Fruit fly (Drosophila melanogaster) whole organism, embryonic: Measurements from ENCODE around the gene Mccc1.

Experiments used
- CG10431 ChIP-seq: fragments of 200-800 bp; sonication (Bioruptor generic); optimal IDR thresholded peaks from 3 replicates; lab custom pipeline; 2018; ENCODE audit warnings: missing biosample characterization, mild to moderate bottlenecking, missing genetic modification characterization
- CG11504 ChIP-seq: fragments of 200-800 bp; sonication (Bioruptor generic); optimal IDR thresholded peaks from 3 replicates; lab custom pipeline; 2019; ENCODE audit warnings: missing biosample characterization, mild to moderate bottlenecking, missing genetic modification characterization, moderate library complexity
- CG13123 ChIP-seq: fragments of 200-800 bp; sonication (Bioruptor generic); optimal IDR thresholded peaks from 2 replicates; lab custom pipeline; 2016; ENCODE audit warnings: missing biosample characterization, missing genetic modification characterization
- CG15514 ChIP-seq: fragments of 200-800 bp; sonication (Bioruptor generic); optimal IDR thresholded peaks from 3 replicates; lab custom pipeline; 2017; ENCODE audit warnings: missing biosample characterization, missing genetic modification characterization, mild to moderate bottlenecking, moderate library complexity, missing genetic modification reagents
- CG17568 ChIP-seq: fragments of 200-800 bp; sonication (Bioruptor generic); optimal IDR thresholded peaks from 2 replicates; lab custom pipeline; 2018; ENCODE audit warnings: missing biosample characterization, mild to moderate bottlenecking, missing genetic modification characterization, moderate library complexity
- CG18599 ChIP-seq: fragments of 200-800 bp; sonication (Bioruptor generic); optimal IDR thresholded peaks from 3 replicates; lab custom pipeline; 2017; ENCODE audit warnings: missing biosample characterization, missing genetic modification characterization, mild to moderate bottlenecking, moderate library complexity, missing genetic modification reagents
- CG18619 ChIP-seq: fragments of 200-800 bp; sonication (Bioruptor generic); optimal IDR thresholded peaks from 3 replicates; lab custom pipeline; 2017; ENCODE audit warnings: missing biosample characterization, mild to moderate bottlenecking, missing genetic modification characterization
- CG2889 ChIP-seq: fragments of 200-800 bp; sonication (Bioruptor generic); IDR thresholded peaks from 3 replicates; pipeline ENCODE4 v1.3.6; 2022; ENCODE audit warnings: missing biosample characterization, missing genetic modification characterization
- CG30403 ChIP-seq: fragments of 200-800 bp; sonication (Bioruptor generic); optimal IDR thresholded peaks from 3 replicates; lab custom pipeline; 2016; ENCODE audit warnings: missing biosample characterization, missing genetic modification characterization
- CG6683 ChIP-seq: fragments of 200-800 bp; sonication (Bioruptor generic); optimal IDR thresholded peaks from 2 replicates; lab custom pipeline; 2017; ENCODE audit warnings: missing biosample characterization, mild to moderate bottlenecking, missing genetic modification characterization, missing genetic modification reagents
- CG7786 ChIP-seq: fragments of 200-800 bp; sonication (Bioruptor generic); optimal IDR thresholded peaks from 2 replicates; lab custom pipeline; 2016; ENCODE audit warnings: missing biosample characterization, missing genetic modification characterization
- CG7987 ChIP-seq: fragments of 200-800 bp; sonication (Bioruptor generic); optimal IDR thresholded peaks from 2 replicates; lab custom pipeline; 2018; ENCODE audit warnings: missing biosample characterization, mild to moderate bottlenecking, missing genetic modification characterization, moderate library complexity
- CG8290 ChIP-seq, 3 experiments: fragments of 200-800 bp; sonication (Bioruptor generic); optimal IDR thresholded peaks; 2 replicates each; lab custom pipeline; 2016 to 2019; ENCODE audit warnings: missing biosample characterization in 3 of 3, missing genetic modification characterization in 3 of 3, mild to moderate bottlenecking in 2 of 3, moderate library complexity in 1 of 3
- CG8765 ChIP-seq: fragments of 200-800 bp; sonication (Bioruptor generic); IDR thresholded peaks from 2 replicates; pipeline ENCODE4 v1.3.6; 2022; ENCODE audit warnings: missing biosample characterization, missing genetic modification characterization
- CG9215 ChIP-seq: fragments of 200-800 bp; sonication (Bioruptor generic); IDR thresholded peaks from 2 replicates; pipeline ENCODE4 v1.3.6; 2022; ENCODE audit warnings: missing biosample characterization, missing genetic modification characterization
- CG9797 ChIP-seq: fragments of 200-800 bp; sonication (Bioruptor generic); optimal IDR thresholded peaks from 3 replicates; lab custom pipeline; 2018; ENCODE audit warnings: missing biosample characterization, mild to moderate bottlenecking, missing genetic modification characterization
- CG9817 ChIP-seq: fragments of 200-800 bp; sonication (Bioruptor generic); optimal IDR thresholded peaks from 2 replicates; lab custom pipeline; 2018; ENCODE audit warnings: missing biosample characterization, mild to moderate bottlenecking, missing genetic modification characterization, moderate library complexity
- CTCF ChIP-seq: fragments of 200-800 bp; sonication (Bioruptor generic); optimal IDR thresholded peaks from 2 replicates; lab custom pipeline; 2017; ENCODE audit warnings: missing biosample characterization, mild to moderate bottlenecking, missing genetic modification characterization, moderate library complexity
- E2f2 ChIP-seq: fragments of 200-800 bp; sonication (Bioruptor generic); IDR thresholded peaks from 2 replicates; pipeline ENCODE4 v1.3.6; 2022; ENCODE audit warnings: missing biosample characterization, missing genetic modification characterization
- Ets97D ChIP-seq: fragments of 200-800 bp; sonication (Bioruptor generic); optimal IDR thresholded peaks from 3 replicates; lab custom pipeline; 2016; ENCODE audit warnings: missing biosample characterization, missing genetic modification characterization
- HLH3B ChIP-seq: fragments of 200-800 bp; sonication (Bioruptor generic); IDR thresholded peaks from 2 replicates; pipeline ENCODE4 v1.3.6; 2022; ENCODE audit warnings: missing biosample characterization, missing genetic modification characterization
- MBD-R2 ChIP-seq: fragments of 200-800 bp; sonication (Bioruptor generic); IDR thresholded peaks from 2 replicates; pipeline ENCODE4 v1.3.6; 2022; ENCODE audit warnings: missing biosample characterization, missing genetic modification characterization
- Med ChIP-seq: fragments of 200-800 bp; sonication (Bioruptor generic); peaks from one replicate; lab custom pipeline; 2016; ENCODE audit warnings: missing biosample characterization, missing genetic modification characterization, mild to moderate bottlenecking, inconsistent platforms, moderate library complexity
- Optix ChIP-seq: fragments of 200-800 bp; sonication (Bioruptor generic); IDR thresholded peaks from 3 replicates; pipeline ENCODE4 v1.3.6; 2022; ENCODE audit warnings: missing biosample characterization, missing genetic modification characterization
- Pdp1 ChIP-seq, 2 experiments: fragments of 200-800 bp; sonication (Bioruptor generic); optimal IDR thresholded peaks; 3 replicates each; lab custom pipeline; 2016; ENCODE audit warnings: missing biosample characterization in 2 of 2, missing genetic modification characterization in 2 of 2, mild to moderate bottlenecking in 1 of 2, moderate library complexity in 1 of 2
- Side ChIP-seq: fragments of 200-800 bp; sonication (Bioruptor generic); optimal IDR thresholded peaks from 2 replicates; lab custom pipeline; 2016; ENCODE audit warnings: missing biosample characterization, missing genetic modification characterization
- Spps ChIP-seq: fragments of 200-800 bp; sonication (Bioruptor generic); optimal IDR thresholded peaks from 2 replicates; lab custom pipeline; 2018; ENCODE audit warnings: missing biosample characterization, mild to moderate bottlenecking, missing genetic modification characterization
- Sry-β ChIP-seq: fragments of 200-800 bp; sonication (Bioruptor generic); optimal IDR thresholded peaks from 2 replicates; lab custom pipeline; 2018; ENCODE audit warnings: missing biosample characterization, mild to moderate bottlenecking, missing genetic modification characterization, moderate library complexity
- Sry-δ ChIP-seq: fragments of 200-800 bp; sonication (Bioruptor generic); optimal IDR thresholded peaks from 2 replicates; lab custom pipeline; 2016; ENCODE audit warnings: missing biosample characterization, missing genetic modification characterization
- TFAM ChIP-seq: fragments of 200-800 bp; sonication (Bioruptor generic); optimal IDR thresholded peaks from 2 replicates; lab custom pipeline; 2017; ENCODE audit warnings: missing biosample characterization, missing genetic modification characterization, inconsistent platforms
- Taf1 ChIP-seq: fragments of 200-800 bp; sonication (Bioruptor generic); IDR thresholded peaks from 2 replicates; pipeline ENCODE4 v1.3.6; 2022; ENCODE audit warnings: missing biosample characterization, missing genetic modification characterization
- ab ChIP-seq: fragments of 200-800 bp; sonication (Bioruptor generic); optimal IDR thresholded peaks from 2 replicates; lab custom pipeline; 2016; ENCODE audit warnings: missing biosample characterization, missing genetic modification characterization
- dpn ChIP-seq, 2 experiments: fragments of 200-800 bp; sonication (Bioruptor generic); optimal IDR thresholded peaks; 3 replicates each; lab custom pipeline; 2016; ENCODE audit warnings: missing biosample characterization in 2 of 2, missing genetic modification characterization in 2 of 2
- ems ChIP-seq: fragments of 200-800 bp; sonication (Bioruptor generic); optimal IDR thresholded peaks from 3 replicates; lab custom pipeline; 2016; ENCODE audit warnings: missing biosample characterization, missing genetic modification characterization
- fd96Cb ChIP-seq: fragments of 200-800 bp; sonication (Bioruptor generic); optimal IDR thresholded peaks from 2 replicates; lab custom pipeline; 2018; ENCODE audit warnings: missing biosample characterization, mild to moderate bottlenecking, missing genetic modification characterization, moderate library complexity
- ftz-f1 ChIP-seq: fragments of 200-800 bp; sonication (Bioruptor generic); optimal IDR thresholded peaks from 2 replicates; lab custom pipeline; 2016; ENCODE audit warnings: missing biosample characterization, missing genetic modification characterization
- grn ChIP-seq: fragments of 200-800 bp; sonication (Bioruptor generic); optimal IDR thresholded peaks from 3 replicates; lab custom pipeline; 2017; ENCODE audit warnings: missing biosample characterization, missing genetic modification characterization
- hbn ChIP-seq: fragments of 200-800 bp; sonication (Bioruptor generic); IDR thresholded peaks from 2 replicates; pipeline ENCODE4 v1.3.6; 2022; ENCODE audit warnings: missing biosample characterization, missing genetic modification characterization; ENCODE audit not compliant: partially characterized antibody
- lbe ChIP-seq: fragments of 200-800 bp; sonication (Bioruptor generic); optimal IDR thresholded peaks from 2 replicates; lab custom pipeline; 2016; ENCODE audit warnings: missing biosample characterization, mild to moderate bottlenecking, missing genetic modification characterization
- otp ChIP-seq: fragments of 200-800 bp; sonication (Bioruptor generic); IDR thresholded peaks from 3 replicates; pipeline ENCODE4, ENCODE4 v1.3.6; 2022; ENCODE audit warnings: missing biosample characterization, missing genetic modification characterization
- p53 ChIP-seq: fragments of 200-800 bp; sonication (Bioruptor generic); optimal IDR thresholded peaks from 2 replicates; lab custom pipeline; 2016; ENCODE audit warnings: missing biosample characterization, missing genetic modification characterization
- pita ChIP-seq: fragments of 200-800 bp; sonication (Bioruptor generic); optimal IDR thresholded peaks from 2 replicates; lab custom pipeline; 2017; ENCODE audit warnings: missing biosample characterization, mild to moderate bottlenecking, missing genetic modification characterization
- pzg ChIP-seq: fragments of 200-800 bp; sonication (Bioruptor generic); optimal IDR thresholded peaks from 3 replicates; lab custom pipeline; 2018; ENCODE audit warnings: missing biosample characterization, mild to moderate bottlenecking, missing genetic modification characterization, moderate library complexity
- scrt ChIP-seq: fragments of 200-800 bp; sonication (Bioruptor generic); optimal IDR thresholded peaks from 2 replicates; lab custom pipeline; 2018; ENCODE audit warnings: missing biosample characterization, mild to moderate bottlenecking, missing genetic modification characterization, moderate library complexity
- sens ChIP-seq: fragments of 200-800 bp; sonication (Bioruptor generic); peaks from one replicate; lab custom pipeline; 2016; ENCODE audit warnings: missing biosample characterization, missing genetic modification characterization
- tna ChIP-seq: fragments of 200-800 bp; sonication (Bioruptor generic); IDR thresholded peaks from 2 replicates; pipeline ENCODE4 v1.3.6; 2022; ENCODE audit warnings: missing biosample characterization, missing genetic modification characterization; ENCODE audit not compliant: partially characterized antibody
- trem ChIP-seq: fragments of 200-800 bp; optimal IDR thresholded peaks from 3 replicates; lab custom pipeline; 2019; ENCODE audit warnings: missing biosample characterization, mild to moderate bottlenecking, missing genetic modification characterization, moderate library complexity
- wor ChIP-seq: fragments of 200-800 bp; sonication (Bioruptor generic); IDR thresholded peaks from 2 replicates; pipeline ENCODE4 v1.3.6; 2022; ENCODE audit warnings: missing biosample characterization, missing genetic modification characterization

Mccc1 gene

DNA sequence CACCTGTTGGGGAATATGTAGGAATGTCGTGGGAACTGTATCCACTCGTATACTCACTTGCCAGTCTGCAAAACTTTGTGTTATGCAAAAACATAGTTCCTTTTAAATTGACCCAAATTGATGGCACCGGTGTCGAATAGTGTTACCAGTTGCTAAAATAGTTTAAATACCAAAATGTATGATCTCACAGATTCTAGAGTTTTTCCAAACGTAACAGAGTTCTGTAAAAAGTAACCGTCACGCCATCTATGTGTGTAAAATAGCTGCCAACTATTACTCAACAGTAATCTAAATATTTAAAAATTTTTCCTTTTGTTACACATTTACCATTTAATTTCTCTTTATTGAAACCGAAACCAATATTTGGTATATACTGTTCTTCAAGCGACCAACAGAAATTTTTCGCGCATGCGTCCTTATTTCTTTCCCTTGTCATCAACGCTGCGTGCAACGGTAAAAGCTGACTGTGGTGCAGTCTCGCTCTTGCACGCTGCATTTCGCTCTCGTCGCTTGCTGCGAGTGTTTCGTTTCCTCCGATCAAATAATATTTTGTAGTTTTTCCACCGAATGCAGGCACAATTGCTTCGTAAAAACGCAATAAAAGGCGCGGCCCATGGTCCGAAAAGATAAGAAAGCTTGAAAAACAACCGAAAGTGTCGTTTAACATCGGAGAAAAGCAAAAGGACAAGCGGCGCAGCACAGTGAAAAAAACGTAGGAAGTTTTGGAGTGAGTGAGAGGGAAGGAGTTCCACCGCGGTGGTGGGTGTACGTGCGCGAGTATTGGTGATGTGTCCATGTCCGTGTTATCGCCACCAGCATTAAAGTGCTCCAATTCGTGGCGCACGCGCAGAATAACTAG is 18.6 kb upstream of the Mccc1 start, which contains the start of the genes FeCH and RhoGAP100F (continued):
- TF ChIP-seq CG15514, result peak; percentile 32
- TF ChIP-seq Ets97D (GFP tag; lab: Kevin White, UChicago), result peak; percentile 19
- peak; percentile 60 for TF ChIP-seq pzg (GFP tag; lab: Kevin White, UChicago)
- peak; percentile 94 for TF ChIP-seq CTCF (GFP tag; lab: Kevin White, UChicago)
- TF ChIP-seq tna, result 0 out of 2 replicates have a peak, but pooled peaks have one; percentile 40
- TF ChIP-seq trem (tag; lab: Kevin White, UChicago), result peak; percentile 43
- TF ChIP-seq Side (GFP tag; lab: Kevin White, UChicago), result no peak
- TF ChIP-seq HLH3B (GFP tag; lab: Robert Waterston, UW), result no peak
- no peak for TF ChIP-seq Taf1 (GFP tag; lab: Robert Waterston, UW)
- TF ChIP-seq CG13123 (GFP tag; lab: Kevin White, UChicago), result no peak
- peak; percentile 13 for TF ChIP-seq Med
- TF ChIP-seq E2f2 (GFP tag; lab: Robert Waterston, UW), result peak; percentile 64
- no peak for TF ChIP-seq Spps
- TF ChIP-seq CG11504 (tag; lab: Kevin White, UChicago), result no peak
- peak in 1 of 2 experiments; percentile 96 for TF ChIP-seq Pdp1 (GFP tag; optimal IDR thresholded peaks at IDR 0.05; lab: Kevin White, UChicago)
- peak; percentile 64 for TF ChIP-seq CG9797 (GFP tag; lab: Kevin White, UChicago)

DNA sequence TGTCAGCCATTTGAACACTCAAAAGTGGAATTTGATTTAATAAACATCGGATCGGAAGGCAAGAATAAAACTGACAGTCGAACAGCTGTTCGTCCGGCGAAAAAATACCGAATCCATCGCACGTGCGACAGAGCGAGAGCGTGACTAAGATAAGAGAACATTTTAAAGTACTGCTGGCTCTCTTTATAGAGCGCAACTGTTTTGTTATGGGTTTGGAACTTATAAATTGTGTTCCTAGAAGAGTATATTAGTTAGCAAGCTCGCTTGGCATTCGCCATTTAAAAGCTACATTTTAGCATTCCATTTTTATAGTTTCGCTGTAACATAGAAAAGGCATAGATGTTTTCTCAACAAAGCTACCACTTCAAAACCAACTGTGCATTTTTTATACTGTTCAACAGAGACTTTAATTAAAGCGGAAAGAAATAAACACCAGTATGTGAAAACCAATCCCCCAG is 16.4 kb upstream of the Mccc1 start, which contains the start of gene Rift:
Rift (minus strand) TSS at position 114 of the 458 bp plus-strand sequence.
- TF ChIP-seq Sry-β, result no peak
- TF ChIP-seq CG17568 (GFP tag; lab: Kevin White, UChicago), result peak; percentile 33
- TF ChIP-seq CG30403 (GFP tag; lab: Kevin White, UChicago), result peak; percentile 30
- TF ChIP-seq CG7786 (GFP tag; lab: Kevin White, UChicago), result no peak
- no peak for TF ChIP-seq ftz-f1 (GFP tag; lab: Kevin White, UChicago)
- no peak for TF ChIP-seq wor (GFP tag; lab: Robert Waterston, UW)
- TF ChIP-seq ems (GFP tag; lab: Kevin White, UChicago), result no peak
- TF ChIP-seq p53 (GFP tag; lab: Kevin White, UChicago), result no peak
- TF ChIP-seq CG7987, result no peak
- TF ChIP-seq otp, result no peak
- TF ChIP-seq CG10431 (GFP tag; lab: Kevin White, UChicago), result peak; percentile 20
- no peak for TF ChIP-seq CG6683 (GFP tag; lab: Kevin White, UChicago)
- peak; percentile 28; the same call in 1 of the 2 replicates for TF ChIP-seq MBD-R2 (GFP tag; lab: Robert Waterston, UW)
- TF ChIP-seq lbe (GFP tag; lab: Kevin White, UChicago), result peak; percentile 38
- no peak for TF ChIP-seq fd96Cb (tag; lab: Kevin White, UChicago)
- no peak for TF ChIP-seq TFAM (GFP tag; lab: Kevin White, UChicago)
- TF ChIP-seq sens (GFP tag; lab: Kevin White, UChicago), result no peak
- TF ChIP-seq CG8765 (GFP tag; lab: Robert Waterston, UW), result no peak
- peak; percentile 28 for TF ChIP-seq CG9817 (tag; lab: Kevin White, UChicago)
- TF ChIP-seq scrt (GFP tag; lab: Kevin White, UChicago), result no peak
- TF ChIP-seq CG2889 (GFP tag; lab: Robert Waterston, UW), result no peak
- no peak for TF ChIP-seq Side (GFP tag; lab: Kevin White, UChicago)
- no peak for TF ChIP-seq grn
- peak; percentile 55 for TF ChIP-seq CG18599 (GFP tag; lab: Kevin White, UChicago)
- no peak for TF ChIP-seq ab
- no peak for TF ChIP-seq pita (GFP tag; lab: Kevin White, UChicago)
- TF ChIP-seq CG9215 (GFP tag; lab: Robert Waterston, UW), result 0 out of 2 replicates have a peak, but pooled peaks have one; percentile 18
- TF ChIP-seq hbn, result peak; percentile 18; the same call in 1 of the 2 replicates
- no peak for TF ChIP-seq Sry-δ (GFP tag; lab: Kevin White, UChicago)
- TF ChIP-seq dpn (GFP tag; optimal IDR thresholded peaks at IDR 0.05; lab: Kevin White, UChicago), result peak in 1 of 2 experiments; percentile 13
- TF ChIP-seq CG18619 (GFP tag; lab: Kevin White, UChicago), result no peak
- no peak for TF ChIP-seq Optix (GFP tag; lab: Robert Waterston, UW)
- no peak for TF ChIP-seq CG8290 (GFP tag; optimal IDR thresholded peaks at IDR 0.05; lab: Kevin White, UChicago)
- TF ChIP-seq CG8290 (tag; optimal IDR thresholded peaks at IDR 0.05; lab: Kevin White, UChicago), result peak in 1 of 2 experiments; percentile 56
